Worm (Caenorhabditis elegans): ENCODE results near the gene rde-8.

The rde-8 gene

ce11 chrIV:7097450-7097849, 5.6 kb downstream of the rde-8 start:
- no peak for TF ChIP-seq unc-62 (GFP tag; optimal IDR thresholded peaks at IDR 0.05)

- TF ChIP-seq unc-62 (GFP tag; optimal IDR thresholded peaks at IDR 0.05), result no peak
Observed at ce11 chrIV:7096097-7096496, 7.0 kb downstream of the rde-8 start.

DNA sequence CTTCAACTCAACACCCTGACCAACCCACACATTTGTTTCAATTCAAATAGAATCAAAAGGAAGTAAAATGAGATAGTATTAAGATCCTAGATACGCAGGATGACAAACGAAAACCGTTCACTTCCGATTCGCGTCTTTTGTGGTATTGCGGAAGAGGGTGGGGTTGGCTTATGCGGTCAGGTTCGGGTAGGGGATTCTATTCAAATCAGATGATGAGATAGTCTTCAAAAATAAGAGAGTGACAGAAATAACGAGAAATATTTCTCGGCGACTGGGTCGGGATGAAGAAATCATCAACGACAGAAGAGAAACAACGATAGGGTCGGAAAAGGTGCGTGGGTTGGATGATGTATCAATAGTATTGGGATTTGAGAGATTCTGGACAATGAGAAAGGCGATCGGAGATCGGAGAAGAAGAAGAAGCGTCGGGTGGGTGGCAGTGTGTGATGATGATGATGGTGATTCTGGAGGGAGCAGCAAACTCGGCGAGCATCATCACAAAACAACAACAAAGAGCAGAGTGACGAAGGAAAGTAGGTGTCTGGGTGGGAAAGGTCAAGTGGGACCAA, 7.6 kb downstream of the rde-8 start:
- TF ChIP-seq unc-62 (GFP tag; optimal IDR thresholded peaks at IDR 0.05), result no peak

- no peak for TF ChIP-seq unc-62 (GFP tag; optimal IDR thresholded peaks at IDR 0.05)
Observed at ce11 chrIV:7094216-7094758, 8.8 kb downstream of the rde-8 start, which contains the start of gene deb-1. deb-1 (minus strand) TSS chrIV:7094266.

DNA sequence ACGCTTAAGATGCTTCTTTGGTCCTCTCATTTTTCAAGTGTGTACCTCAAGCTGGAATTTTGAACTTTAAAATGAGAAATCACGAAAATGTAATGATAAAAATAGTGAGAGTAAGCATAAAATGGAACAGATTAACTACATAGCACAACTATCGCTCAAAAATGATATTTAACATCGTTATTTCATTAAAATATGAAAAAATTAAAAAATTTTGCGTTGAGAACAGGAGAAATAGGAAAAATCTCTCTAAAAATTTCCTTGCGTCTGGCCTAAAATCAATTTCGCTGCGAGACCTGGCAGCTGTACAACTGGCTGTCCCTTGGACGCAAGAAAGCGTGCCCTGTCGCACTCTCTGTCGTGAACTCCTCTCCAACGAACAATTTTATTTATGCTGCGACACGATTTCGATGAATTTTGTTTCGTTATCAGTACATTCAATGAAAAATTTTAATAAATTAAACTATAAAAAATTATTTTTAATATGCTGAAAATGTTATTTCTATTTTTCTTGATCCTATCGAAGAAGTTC, 18.4 kb downstream of the rde-8 start, which contains the start of gene rps-4:
rps-4 (minus strand) TSS at position 51 of the 529 bp plus-strand sequence.
- TF ChIP-seq unc-62 (GFP tag; optimal IDR thresholded peaks at IDR 0.05), result no peak

DNA sequence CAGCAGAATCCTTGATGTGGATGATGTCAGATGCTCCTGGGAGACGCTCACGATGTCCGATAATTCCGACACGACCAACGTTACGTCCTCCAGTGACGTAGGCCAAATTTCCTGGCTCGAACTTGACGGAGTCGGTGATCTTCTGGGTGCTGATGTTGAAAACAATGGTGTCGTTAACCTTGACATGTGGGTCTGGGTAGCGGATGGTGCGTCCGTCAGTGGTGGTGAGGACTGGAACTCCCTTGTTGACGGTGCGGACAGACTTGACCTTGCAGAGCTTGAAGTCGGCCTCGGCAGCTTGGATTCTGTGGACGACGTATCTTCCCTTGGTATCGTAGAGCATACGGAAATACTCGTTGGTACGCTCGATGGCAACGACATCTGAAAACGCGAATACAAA, 19.1 kb downstream of the rde-8 start:
- TF ChIP-seq unc-62 (GFP tag; optimal IDR thresholded peaks at IDR 0.05), result no peak

ce11 chrIV:7083382-7083784, 19.7 kb downstream of the rde-8 start, which contains the start of gene Y43B11AR.3:
Y43B11AR.3 (minus strand) TSS chrIV:7083716.
- no peak for TF ChIP-seq unc-62 (GFP tag; optimal IDR thresholded peaks at IDR 0.05)

- TF ChIP-seq unc-62 (GFP tag; optimal IDR thresholded peaks at IDR 0.05), result no peak
Observed at ce11 chrIV:7081214-7081613, 21.8 kb downstream of the rde-8 start, which contains the start of gene Y43B11AR.1. Y43B11AR.1 (plus strand) TSS chrIV:7081514.

ce11 chrIV:7075063-7075462, 28.0 kb downstream of the rde-8 start, which contains the start of gene srg-50:
srg-50 (minus strand) TSS chrIV:7075163.
- TF ChIP-seq unc-62 (GFP tag; optimal IDR thresholded peaks at IDR 0.05), result no peak

- TF ChIP-seq unc-62 (GFP tag; optimal IDR thresholded peaks at IDR 0.05), result no peak
Observed at ce11 chrIV:7072110-7072509, 31.0 kb downstream of the rde-8 start, which contains the start of gene srg-48. srg-48 (plus strand) TSS chrIV:7072410.

DNA sequence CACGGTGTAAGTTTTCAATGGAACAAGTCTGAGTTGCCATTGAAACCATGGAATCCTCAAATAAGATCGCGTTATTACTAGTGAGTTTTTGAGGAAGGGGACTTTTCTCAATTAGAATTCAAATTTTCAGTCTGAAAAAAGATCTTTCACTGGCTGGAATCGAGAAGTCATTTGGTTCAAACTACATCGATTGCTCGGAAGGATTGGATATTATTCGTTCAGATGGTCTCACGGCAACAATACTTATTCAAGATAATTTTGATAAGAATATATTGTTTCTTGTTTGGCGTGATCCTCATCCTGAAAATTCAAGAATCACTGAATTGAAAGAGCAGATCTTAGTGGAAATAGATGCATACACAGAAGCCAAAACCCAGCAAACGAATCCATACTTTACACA, 35.6 kb downstream of the rde-8 start:
- no peak for TF ChIP-seq unc-62 (GFP tag; optimal IDR thresholded peaks at IDR 0.05)

ce11 chrIV:7065022-7065421, 38.0 kb downstream of the rde-8 start, which contains the start of gene Y43B11AL.1:
Y43B11AL.1 (plus strand) TSS chrIV:7065322.
- TF ChIP-seq unc-62 (GFP tag; optimal IDR thresholded peaks at IDR 0.05), result no peak

ce11 chrIV:7062697-7063096, 40.4 kb downstream of the rde-8 start:
- TF ChIP-seq unc-62 (GFP tag; optimal IDR thresholded peaks at IDR 0.05), result no peak

DNA sequence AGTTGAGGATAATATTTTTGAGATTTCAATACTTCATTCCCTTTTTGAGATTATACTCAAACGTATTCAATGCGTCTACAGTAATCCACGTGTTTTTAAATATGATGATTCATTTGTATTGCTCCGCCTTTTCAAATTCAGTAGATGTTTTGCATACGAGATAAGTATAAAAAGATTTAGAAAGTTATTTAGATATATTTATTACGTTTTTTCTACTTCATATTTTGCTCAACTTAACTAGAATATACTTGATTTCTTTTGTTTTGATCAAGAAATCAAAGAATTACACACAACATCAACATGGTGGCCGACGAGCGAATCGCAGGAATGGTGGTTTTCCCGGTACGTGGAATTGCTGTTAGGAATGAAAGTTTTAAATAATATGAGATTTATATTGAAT, 45.4 kb downstream of the rde-8 start, which contains the start of gene srx-50:
srx-50 (plus strand) TSS at position 301 of the 400 bp plus-strand sequence.
- no peak for TF ChIP-seq unc-62 (GFP tag; optimal IDR thresholded peaks at IDR 0.05)

- no peak for TF ChIP-seq unc-62 (GFP tag; optimal IDR thresholded peaks at IDR 0.05)
Observed at ce11 chrIV:7052135-7052534, 50.9 kb downstream of the rde-8 start.

ce11 chrIV:7051515-7051914, 51.5 kb downstream of the rde-8 start:
- no peak for TF ChIP-seq unc-62 (GFP tag; optimal IDR thresholded peaks at IDR 0.05)

Data from whole organism, dauer.